Fruit fly (Drosophila melanogaster): ENCODE data around the gene CG42673.

dm6 chr3L:9543899-9544298 is 3.1 kb upstream of the CG42673 start, which contains the start of gene Ir67a:
- no peak for TF ChIP-seq psq (optimal IDR thresholded peaks at IDR 0.05)
- no peak for TF ChIP-seq pan (optimal IDR thresholded peaks at IDR 0.05)
- no peak for TF ChIP-seq CG8478 (optimal IDR thresholded peaks at IDR 0.05)
